Fruit fly (Drosophila melanogaster): ENCODE measurements around the gene CG33784.

CG33784 gene

dm6 chr3R:10109938-10110337 is 42.2 kb downstream of the CG33784 start, which contains the start of gene Fmr1 (continued):
- TF ChIP-seq acj6 (GFP tag; optimal IDR thresholded peaks at IDR 0.05), result peak; percentile 12
- TF ChIP-seq CG11294 (GFP tag; IDR thresholded peaks at IDR 0.05), result no peak; the same call in 1 of the 2 replicates
- TF ChIP-seq CG15336 (GFP tag; IDR thresholded peaks at IDR 0.05), result no peak
- TF ChIP-seq Ets21C (GFP tag; optimal IDR thresholded peaks at IDR 0.05), result peak; percentile 8
- TF ChIP-seq lz (GFP tag; optimal IDR thresholded peaks at IDR 0.05), result peak; percentile 35
- TF ChIP-seq CG3919 (GFP tag; optimal IDR thresholded peaks at IDR 0.05), result peak; percentile 22
- TF ChIP-seq Blimp-1 (GFP tag; optimal IDR thresholded peaks at IDR 0.05), result no peak
- no peak for TF ChIP-seq CG8119 (GFP tag; IDR thresholded peaks at IDR 0.05)
- no peak for TF ChIP-seq salr (GFP tag; optimal IDR thresholded peaks at IDR 0.05)

- TF ChIP-seq svp (GFP tag), result no peak
- peak; percentile 23 for TF ChIP-seq Hr39 (GFP tag; optimal IDR thresholded peaks at IDR 0.05)
Observed at dm6 chr3R:10111150-10111814, 43.6 kb downstream of the CG33784 start.

dm6 chr3R:10111815-10112185 is 44.1 kb downstream of the CG33784 start:
- TF ChIP-seq acj6 (GFP tag; optimal IDR thresholded peaks at IDR 0.05), result peak; percentile 27
- TF ChIP-seq CG8632 (GFP tag; optimal IDR thresholded peaks at IDR 0.05), result peak; percentile 41
- TF ChIP-seq dac (GFP tag; optimal IDR thresholded peaks at IDR 0.05), result no peak
- no peak for TF ChIP-seq CG11902 (GFP tag; optimal IDR thresholded peaks at IDR 0.05)
- TF ChIP-seq CG34406 (GFP tag; optimal IDR thresholded peaks at IDR 0.05), result peak; percentile 38
- no peak for TF ChIP-seq Lpt (GFP tag; optimal IDR thresholded peaks at IDR 0.05)
- TF ChIP-seq eg (GFP tag; IDR thresholded peaks at IDR 0.05), result peak; percentile 70
- TF ChIP-seq dsx (GFP tag; optimal IDR thresholded peaks at IDR 0.05; ENCODE audit: poor library complexity, severe bottlenecking), result no peak
- no peak for TF ChIP-seq svp (GFP tag)
- TF ChIP-seq CG6808 (GFP tag; optimal IDR thresholded peaks at IDR 0.05), result no peak
- TF ChIP-seq Ets96B (tag; optimal IDR thresholded peaks at IDR 0.05), result no peak
- no peak for TF ChIP-seq spab (GFP tag; optimal IDR thresholded peaks at IDR 0.05)
- TF ChIP-seq lz (GFP tag; optimal IDR thresholded peaks at IDR 0.05), result no peak
- TF ChIP-seq CG11762 (GFP tag; optimal IDR thresholded peaks at IDR 0.05; ENCODE audit: insufficient read depth), result no peak
- peak; percentile 75 for TF ChIP-seq CG32006 (GFP tag; optimal IDR thresholded peaks at IDR 0.05)
- TF ChIP-seq Sox102F (GFP tag; optimal IDR thresholded peaks at IDR 0.05), result peak; percentile 17
- no peak for TF ChIP-seq CG8319 (GFP tag; optimal IDR thresholded peaks at IDR 0.05)
- no peak for TF ChIP-seq CG9139 (GFP tag; optimal IDR thresholded peaks at IDR 0.05)
- TF ChIP-seq CG6792 (GFP tag; optimal IDR thresholded peaks at IDR 0.05), result peak; percentile 38
- TF ChIP-seq Eip75B (GFP tag; optimal IDR thresholded peaks at IDR 0.05), result no peak
- no peak for TF ChIP-seq CG11294 (GFP tag; IDR thresholded peaks at IDR 0.05)
- TF ChIP-seq ss (GFP tag; optimal IDR thresholded peaks at IDR 0.05), result no peak
- TF ChIP-seq Ets21C (GFP tag; optimal IDR thresholded peaks at IDR 0.05), result no peak
- no peak for TF ChIP-seq Sox14 (GFP tag; optimal IDR thresholded peaks at IDR 0.05)
- no peak for TF ChIP-seq fd59A (GFP tag; optimal IDR thresholded peaks at IDR 0.05)
- TF ChIP-seq net (GFP tag; optimal IDR thresholded peaks at IDR 0.05), result peak; percentile 3
- peak; percentile 6 for TF ChIP-seq Hr39 (GFP tag; optimal IDR thresholded peaks at IDR 0.05)
- TF ChIP-seq Met (GFP tag; optimal IDR thresholded peaks at IDR 0.05), result peak; percentile 49
- peak; percentile 20 for TF ChIP-seq Sox15 (GFP tag; optimal IDR thresholded peaks at IDR 0.05)
- peak; percentile 70 for TF ChIP-seq Eip78C (GFP tag)
- peak in 1 of 2 experiments; percentile 40 for TF ChIP-seq salr (GFP tag; optimal IDR thresholded peaks at IDR 0.05)
- TF ChIP-seq CG6163 (GFP tag; IDR thresholded peaks at IDR 0.05), result peak; percentile 34; the same call in 1 of the 3 replicates
- TF ChIP-seq Smox (GFP tag; optimal IDR thresholded peaks at IDR 0.05), result peak; percentile 52
- no peak for TF ChIP-seq fkh (GFP tag; optimal IDR thresholded peaks at IDR 0.05)
- TF ChIP-seq Hr38 (GFP tag; optimal IDR thresholded peaks at IDR 0.05), result no peak
- peak; percentile 39 for TF ChIP-seq CG10631 (GFP tag; optimal IDR thresholded peaks at IDR 0.05)
- TF ChIP-seq CG15336 (GFP tag; IDR thresholded peaks at IDR 0.05), result peak; percentile 61
- TF ChIP-seq CG3919 (GFP tag; optimal IDR thresholded peaks at IDR 0.05), result peak; percentile 26
- TF ChIP-seq pdm3 (GFP tag; optimal IDR thresholded peaks at IDR 0.05), result peak; percentile 2
- TF ChIP-seq CG8119 (GFP tag; IDR thresholded peaks at IDR 0.05), result peak; percentile 48; the same call in 1 of the 3 replicates
- peak; percentile 61 for TF ChIP-seq Hr4 (GFP tag; optimal IDR thresholded peaks at IDR 0.05)
- TF ChIP-seq CG31627 (GFP tag; optimal IDR thresholded peaks at IDR 0.05), result peak; percentile 5
- peak; percentile 7 for TF ChIP-seq CG3032 (tag; optimal IDR thresholded peaks at IDR 0.05)
- TF ChIP-seq Blimp-1 (GFP tag; optimal IDR thresholded peaks at IDR 0.05), result no peak
- peak; percentile 14 for TF ChIP-seq CG10669 (GFP tag; optimal IDR thresholded peaks at IDR 0.05)

Measured in whole organism, prepupa.